Worm (Caenorhabditis elegans): Measurements from ENCODE around the gene rpn-3.

ce11 chrIII:8451181-8451580 lies 4.0 kb downstream of the rpn-3 start:
- TF ChIP-seq ceh-16 (tag; optimal IDR thresholded peaks at IDR 0.05) (no peak), nhr-6 (tag; optimal IDR thresholded peaks at IDR 0.05) (no peak), lsy-2 (tag; optimal IDR thresholded peaks at IDR 0.05) (no peak), aly-2 (tag; optimal IDR thresholded peaks at IDR 0.05) (no peak), fos-1 (tag; optimal IDR thresholded peaks at IDR 0.05) (no peak), ceh-82 (tag; optimal IDR thresholded peaks at IDR 0.05) (no peak), ama-1 (optimal IDR thresholded peaks at IDR 0.05) (no peak), egl-27 (tag; optimal IDR thresholded peaks at IDR 0.05) (no peak), unc-62 (GFP tag; optimal IDR thresholded peaks at IDR 0.05) (no peak), zag-1 (tag; optimal IDR thresholded peaks at IDR 0.05) (no peak), R02D3.7 (tag; optimal IDR thresholded peaks at IDR 0.05) (no peak), ztf-4 (tag; optimal IDR thresholded peaks at IDR 0.05) (no peak), nhr-25 (tag; optimal IDR thresholded peaks at IDR 0.05) (no peak)
